Worm (Caenorhabditis elegans): Measurements from ENCODE around the gene fbxl-4.

- TF ChIP-seq B0035.1 (tag; optimal IDR thresholded peaks at IDR 0.05): no peak
- TF ChIP-seq Y53F4B.3 (GFP tag; IDR thresholded peaks at IDR 0.05): no peak
- TF ChIP-seq ceh-100 (GFP tag; IDR thresholded peaks at IDR 0.05): no peak
- TF ChIP-seq unc-130 (GFP tag; optimal IDR thresholded peaks at IDR 0.05): no peak
- TF ChIP-seq nhr-90 (tag; optimal IDR thresholded peaks at IDR 0.05): no peak
- TF ChIP-seq egl-18 (GFP tag; IDR thresholded peaks at IDR 0.05): no peak
- no peak for TF ChIP-seq Y53G8AR.9 (GFP tag; conservative IDR thresholded peaks at IDR 0.05)
- no peak for TF ChIP-seq unc-62 (GFP tag; optimal IDR thresholded peaks at IDR 0.05)
- TF ChIP-seq ama-1 (optimal IDR thresholded peaks at IDR 0.05): no peak
- TF ChIP-seq ama-1 (GFP tag; optimal IDR thresholded peaks at IDR 0.05): no peak
- TF ChIP-seq lag-1 (GFP tag; IDR thresholded peaks at IDR 0.05): no peak
- no peak for TF ChIP-seq pha-4 (tag; optimal IDR thresholded peaks at IDR 0.05)
- TF ChIP-seq zfh-2 (GFP tag; conservative IDR thresholded peaks at IDR 0.05): no peak
- no peak for TF ChIP-seq ztf-26 (tag; optimal IDR thresholded peaks at IDR 0.05)
- no peak for TF ChIP-seq lin-54 (GFP tag; optimal IDR thresholded peaks at IDR 0.05)
Measured at ce11 chrX:6601967-6602366, 13.4 kb downstream of the fbxl-4 start.

Measured in whole organism, young adult.